Fruit fly (Drosophila melanogaster) whole organism, embryonic: ENCODE measurements around the gene rno.

Experiments used
- Bgb ChIP-seq: fragments of 200-800 bp; sonication (Bioruptor generic); IDR thresholded peaks from 2 replicates; pipeline ENCODE4 v1.3.6; 2022; ENCODE audit warnings: missing biosample characterization, missing genetic modification characterization; ENCODE audit not compliant: partially characterized antibody
- BtbVII ChIP-seq: fragments of 200-800 bp; sonication (Bioruptor generic); optimal IDR thresholded peaks from 3 replicates; lab custom pipeline; 2017; ENCODE audit warnings: missing biosample characterization, mild to moderate bottlenecking, missing genetic modification characterization
- CG10267 ChIP-seq: fragments of 200-800 bp; sonication (Bioruptor generic); optimal IDR thresholded peaks from 2 replicates; lab custom pipeline; 2018; ENCODE audit warnings: missing biosample characterization, mild to moderate bottlenecking, missing genetic modification characterization, moderate library complexity
- CG10979 ChIP-seq: fragments of 200-800 bp; sonication (Bioruptor generic); optimal IDR thresholded peaks from 2 replicates; lab custom pipeline; 2018; ENCODE audit warnings: missing biosample characterization, mild to moderate bottlenecking, missing genetic modification characterization, moderate library complexity
- CG11247 ChIP-seq: fragments of 200-800 bp; sonication (Bioruptor generic); IDR thresholded peaks from 2 replicates; pipeline ENCODE4 v1.3.6; 2022; ENCODE audit warnings: missing biosample characterization, missing genetic modification characterization
- CG11398 ChIP-seq: fragments of 200-800 bp; sonication (Bioruptor generic); optimal IDR thresholded peaks from 2 replicates; lab custom pipeline; 2016; ENCODE audit warnings: missing biosample characterization, missing genetic modification characterization
- CG11695 ChIP-seq: fragments of 200-800 bp; sonication (Bioruptor generic); IDR thresholded peaks from 3 replicates; pipeline ENCODE4 v1.3.6; 2022; ENCODE audit warnings: missing biosample characterization, missing genetic modification characterization
- CG13123 ChIP-seq: fragments of 200-800 bp; sonication (Bioruptor generic); optimal IDR thresholded peaks from 2 replicates; lab custom pipeline; 2016; ENCODE audit warnings: missing biosample characterization, missing genetic modification characterization
- CG13424 ChIP-seq: fragments of 200-800 bp; sonication (Bioruptor generic); optimal IDR thresholded peaks from 2 replicates; lab custom pipeline; 2019; ENCODE audit warnings: missing biosample characterization, mild to moderate bottlenecking, missing genetic modification characterization, moderate library complexity
- CG13894 ChIP-seq: fragments of 200-800 bp; sonication (Bioruptor generic); optimal IDR thresholded peaks from 3 replicates; lab custom pipeline; 2018; ENCODE audit warnings: missing biosample characterization, mild to moderate bottlenecking, missing genetic modification characterization, moderate library complexity
- CG15269 ChIP-seq: fragments of 200-800 bp; sonication (Bioruptor generic); optimal IDR thresholded peaks from 2 replicates; lab custom pipeline; 2018; ENCODE audit warnings: missing biosample characterization, mild to moderate bottlenecking, missing genetic modification characterization, moderate library complexity
- CG16813 ChIP-seq: fragments of 200-800 bp; sonication (Bioruptor generic); IDR thresholded peaks from 3 replicates; pipeline ENCODE4 v1.3.6; 2022; ENCODE audit warnings: missing biosample characterization, missing genetic modification characterization; ENCODE audit not compliant: partially characterized antibody
- CG17186 ChIP-seq: fragments of 200-800 bp; sonication (Bioruptor generic); optimal IDR thresholded peaks from 3 replicates; lab custom pipeline; 2017; ENCODE audit warnings: missing biosample characterization, missing genetic modification reagents, missing genetic modification characterization
- CG17568 ChIP-seq: fragments of 200-800 bp; sonication (Bioruptor generic); optimal IDR thresholded peaks from 2 replicates; lab custom pipeline; 2018; ENCODE audit warnings: missing biosample characterization, mild to moderate bottlenecking, missing genetic modification characterization, moderate library complexity
- CG18262 ChIP-seq: fragments of 200-800 bp; optimal IDR thresholded peaks from 3 replicates; lab custom pipeline; 2019; ENCODE audit warnings: missing biosample characterization, mild to moderate bottlenecking, missing genetic modification characterization, moderate library complexity
- CG3281 ChIP-seq: fragments of 200-800 bp; sonication (Bioruptor generic); optimal IDR thresholded peaks from 3 replicates; lab custom pipeline; 2017; ENCODE audit warnings: missing biosample characterization, mild to moderate bottlenecking, missing genetic modification characterization
- CG34376 ChIP-seq: fragments of 200-800 bp; sonication (Bioruptor generic); optimal IDR thresholded peaks from 2 replicates; lab custom pipeline; 2018; ENCODE audit warnings: missing biosample characterization, mild to moderate bottlenecking, missing genetic modification characterization
- CG4360 ChIP-seq: fragments of 200-800 bp; sonication (Bioruptor generic); IDR thresholded peaks from 2 replicates; pipeline ENCODE4 v1.3.6; 2022; ENCODE audit warnings: missing biosample characterization, missing genetic modification characterization
- CG4730 ChIP-seq: fragments of 200-800 bp; sonication (Bioruptor generic); IDR thresholded peaks from 2 replicates; pipeline ENCODE4 v1.3.6; 2022; ENCODE audit warnings: missing biosample characterization, missing genetic modification characterization
- CG6654 ChIP-seq: fragments of 200-800 bp; sonication (Bioruptor generic); optimal IDR thresholded peaks from 2 replicates; lab custom pipeline; 2017; ENCODE audit warnings: missing biosample characterization, mild to moderate bottlenecking, missing genetic modification characterization
- CG6765 ChIP-seq: fragments of 200-800 bp; sonication (Bioruptor generic); optimal IDR thresholded peaks from 3 replicates; lab custom pipeline; 2017; ENCODE audit warnings: missing biosample characterization, mild to moderate bottlenecking, missing genetic modification characterization
- CG9932 ChIP-seq: fragments of 200-800 bp; sonication (Bioruptor generic); IDR thresholded peaks from 2 replicates; pipeline ENCODE4 v1.3.6; 2022; ENCODE audit warnings: missing biosample characterization, missing genetic modification characterization
- Dad ChIP-seq: fragments of 200-800 bp; sonication (Bioruptor generic); optimal IDR thresholded peaks from 3 replicates; lab custom pipeline; 2016; ENCODE audit warnings: missing biosample characterization, missing genetic modification characterization
- Dbx ChIP-seq: fragments of 200-800 bp; sonication (Bioruptor generic); IDR thresholded peaks from 3 replicates; pipeline ENCODE4 v1.3.6; 2022; ENCODE audit warnings: missing biosample characterization, missing genetic modification characterization
- Drgx ChIP-seq: fragments of 200-800 bp; sonication (Bioruptor generic); IDR thresholded peaks from 2 replicates; pipeline ENCODE4 v1.3.6; 2022; ENCODE audit warnings: missing biosample characterization, missing genetic modification characterization
- Hmr ChIP-seq: fragments of 200-800 bp; sonication (Bioruptor generic); optimal IDR thresholded peaks from 3 replicates; lab custom pipeline; 2017; ENCODE audit warnings: mild to moderate bottlenecking, missing biosample characterization, missing genetic modification reagents, missing genetic modification characterization
- Hmx ChIP-seq: fragments of 200-800 bp; sonication (Bioruptor generic); optimal IDR thresholded peaks from 2 replicates; lab custom pipeline; 2016; ENCODE audit warnings: missing biosample characterization, missing genetic modification characterization
- Kr ChIP-seq: fragments of 200-800 bp; sonication (Bioruptor generic); optimal IDR thresholded peaks from 2 replicates; lab custom pipeline; 2017; ENCODE audit warnings: missing biosample characterization, mild to moderate bottlenecking, missing genetic modification characterization
- Lhr ChIP-seq: fragments of 200-800 bp; sonication (Bioruptor generic); optimal IDR thresholded peaks from 3 replicates; lab custom pipeline; 2017; ENCODE audit warnings: mild to moderate bottlenecking, missing biosample characterization, missing genetic modification reagents, missing genetic modification characterization
- MESR4 ChIP-seq: fragments of 200-800 bp; sonication (Bioruptor generic); optimal IDR thresholded peaks from 2 replicates; lab custom pipeline; 2018; ENCODE audit warnings: missing biosample characterization, mild to moderate bottlenecking, missing genetic modification characterization, moderate library complexity
- Max ChIP-seq: fragments of 200-800 bp; sonication (Bioruptor generic); optimal IDR thresholded peaks from 2 replicates; lab custom pipeline; 2016; ENCODE audit warnings: missing biosample characterization, mild to moderate bottlenecking, missing genetic modification characterization
- Myb ChIP-seq: fragments of 200-800 bp; sonication (Bioruptor generic); optimal IDR thresholded peaks from 2 replicates; lab custom pipeline; 2016; ENCODE audit warnings: missing biosample characterization, missing genetic modification characterization
- NC2β ChIP-seq: fragments of 200-800 bp; sonication (Bioruptor generic); optimal IDR thresholded peaks from 2 replicates; lab custom pipeline; 2016; ENCODE audit warnings: missing biosample characterization, missing genetic modification characterization
- Xrp1 ChIP-seq: fragments of 200-800 bp; sonication (Bioruptor generic); IDR thresholded peaks from 2 replicates; pipeline ENCODE4 v1.3.6; 2022; ENCODE audit warnings: missing biosample characterization, missing genetic modification characterization
- ac ChIP-seq: fragments of 200-800 bp; sonication (Bioruptor generic); optimal IDR thresholded peaks from 3 replicates; lab custom pipeline; 2017; ENCODE audit warnings: missing biosample characterization, mild to moderate bottlenecking, missing genetic modification characterization
- ase ChIP-seq: fragments of 200-800 bp; sonication (Bioruptor generic); IDR thresholded peaks from 3 replicates; pipeline ENCODE4 v1.3.6; 2022; ENCODE audit warnings: missing biosample characterization, missing genetic modification characterization
- cwo ChIP-seq: fragments of 200-800 bp; sonication (Bioruptor generic); optimal IDR thresholded peaks from 3 replicates; lab custom pipeline; 2017; ENCODE audit warnings: missing biosample characterization, missing genetic modification characterization, mild to moderate bottlenecking, moderate library complexity, missing genetic modification reagents
- esg ChIP-seq: fragments of 200-800 bp; sonication (Bioruptor generic); conservative IDR thresholded peaks from 2 replicates; pipeline ENCODE4 v1.3.6; 2022; ENCODE audit warnings: missing biosample characterization, missing genetic modification characterization
- fd96Cb ChIP-seq: fragments of 200-800 bp; sonication (Bioruptor generic); optimal IDR thresholded peaks from 2 replicates; lab custom pipeline; 2018; ENCODE audit warnings: missing biosample characterization, mild to moderate bottlenecking, missing genetic modification characterization, moderate library complexity
- fru ChIP-seq: fragments of >200 bp; optimal IDR thresholded peaks from 2 replicates; lab custom pipeline; 2017
- her ChIP-seq: fragments of 200-800 bp; sonication (Bioruptor generic); optimal IDR thresholded peaks from 2 replicates; lab custom pipeline; 2016; ENCODE audit warnings: missing biosample characterization, missing genetic modification characterization
- lmd ChIP-seq: fragments of 200-800 bp; sonication (Bioruptor generic); IDR thresholded peaks from 2 replicates; pipeline ENCODE4 v1.3.6; 2022; ENCODE audit warnings: missing biosample characterization, missing genetic modification characterization
- nerfin-1 ChIP-seq: fragments of 200-800 bp; sonication (Bioruptor generic); optimal IDR thresholded peaks from 3 replicates; lab custom pipeline; 2019; ENCODE audit warnings: missing biosample characterization, mild to moderate bottlenecking, missing genetic modification characterization, moderate library complexity
- nom ChIP-seq: fragments of 200-800 bp; sonication (Bioruptor generic); optimal IDR thresholded peaks from 2 replicates; lab custom pipeline; 2017; ENCODE audit warnings: missing biosample characterization, missing genetic modification characterization, mild to moderate bottlenecking, moderate library complexity, missing genetic modification reagents
- pb ChIP-seq: fragments of 200-800 bp; sonication (Bioruptor generic); optimal IDR thresholded peaks from 3 replicates; lab custom pipeline; 2016; ENCODE audit warnings: missing biosample characterization, missing genetic modification characterization
- sisA ChIP-seq: fragments of 200-800 bp; sonication (Bioruptor generic); IDR thresholded peaks from 2 replicates; pipeline ENCODE4 v1.3.6; 2022; ENCODE audit warnings: missing biosample characterization, missing genetic modification characterization
- sqz ChIP-seq: fragments of 200-800 bp; sonication (Bioruptor generic); optimal IDR thresholded peaks from 3 replicates; lab custom pipeline; 2018; ENCODE audit warnings: missing biosample characterization, mild to moderate bottlenecking, missing genetic modification characterization
- sug ChIP-seq: fragments of 200-800 bp; optimal IDR thresholded peaks from 2 replicates; lab custom pipeline; 2019; ENCODE audit warnings: missing biosample characterization, mild to moderate bottlenecking, missing genetic modification characterization, moderate library complexity
- trem ChIP-seq: fragments of 200-800 bp; optimal IDR thresholded peaks from 3 replicates; lab custom pipeline; 2019; ENCODE audit warnings: missing biosample characterization, mild to moderate bottlenecking, missing genetic modification characterization, moderate library complexity
- usp ChIP-seq: fragments of >200 bp; optimal IDR thresholded peaks from 2 replicates; lab custom pipeline; 2017; ENCODE audit warnings: missing biosample characterization, missing genetic modification characterization
- z ChIP-seq: fragments of 200-800 bp; sonication (Bioruptor generic); IDR thresholded peaks from 3 replicates; pipeline ENCODE4 v1.3.6; 2022; ENCODE audit warnings: missing biosample characterization, missing genetic modification characterization

The rno gene

dm6 chr3L:160446-161094, 39.0 kb downstream of the rno start (continued):
- TF ChIP-seq Bgb (GFP tag; lab: Robert Waterston, UW) (peak; percentile 66), pb (GFP tag; lab: Kevin White, UChicago) (no peak), lmd (GFP tag; lab: Robert Waterston, UW) (no peak), Hmr (GFP tag; lab: Kevin White, UChicago) (peak; percentile 21), CG4730 (GFP tag; lab: Robert Waterston, UW) (no peak), usp (GFP tag; lab: Kevin White, UChicago) (no peak), CG17568 (GFP tag; lab: Kevin White, UChicago) (peak; percentile 19), cwo (GFP tag; lab: Kevin White, UChicago) (no peak), CG4360 (GFP tag; lab: Robert Waterston, UW) (no peak), CG13123 (GFP tag; lab: Kevin White, UChicago) (no peak), CG18262 (tag; lab: Kevin White, UChicago) (no peak), nom (GFP tag; lab: Kevin White, UChicago) (peak; percentile 17), Myb (GFP tag; lab: Kevin White, UChicago) (no peak), nerfin-1 (tag; lab: Kevin White, UChicago) (no peak), NC2β (GFP tag; lab: Kevin White, UChicago) (no peak), CG13894 (tag; lab: Kevin White, UChicago) (peak; percentile 79), CG3281 (GFP tag; lab: Kevin White, UChicago) (peak; percentile 46), fru (no peak), sisA (GFP tag; lab: Robert Waterston, UW) (no peak), Xrp1 (GFP tag; lab: Robert Waterston, UW) (no peak), CG10267 (tag; lab: Kevin White, UChicago) (no peak), Dad (GFP tag; lab: Kevin White, UChicago) (no peak), sqz (no peak), CG9932 (GFP tag; lab: Robert Waterston, UW) (no peak), ac (no peak), Kr (no peak), CG10979 (tag; lab: Kevin White, UChicago) (no peak), CG16813 (GFP tag; lab: Robert Waterston, UW) (no peak), Hmx (GFP tag; lab: Kevin White, UChicago) (no peak), CG34376 (peak; percentile 78), z (no peak), CG15269 (tag; lab: Kevin White, UChicago) (peak; percentile 26), Lhr (GFP tag; lab: Kevin White, UChicago) (no peak), Dbx (GFP tag; lab: Robert Waterston, UW) (peak; percentile 59; the same call in 2 of the 3 replicates), MESR4 (no peak), CG17186 (GFP tag; lab: Kevin White, UChicago) (no peak), Drgx (GFP tag; lab: Robert Waterston, UW) (no peak), CG6654 (GFP tag; lab: Kevin White, UChicago) (no peak), her (GFP tag; lab: Kevin White, UChicago) (peak; percentile 10), CG11247 (GFP tag; lab: Robert Waterston, UW) (no peak), CG6765 (GFP tag; lab: Kevin White, UChicago) (peak; percentile 7), CG11695 (GFP tag; lab: Robert Waterston, UW) (no peak), CG11398 (GFP tag; lab: Kevin White, UChicago) (no peak), Max (no peak), CG13424 (tag; lab: Kevin White, UChicago) (no peak), trem (tag; lab: Kevin White, UChicago) (no peak), esg (no peak), BtbVII (GFP tag; lab: Kevin White, UChicago) (no peak), fd96Cb (tag; lab: Kevin White, UChicago) (no peak), sug (tag; lab: Kevin White, UChicago) (peak; percentile 60), ase (GFP tag; lab: Robert Waterston, UW) (no peak)
